Worm (Caenorhabditis elegans) whole organism, midembryonic: ENCODE measurements around the gene wapl-1.

Experiments used
- T22C8.4 ChIP-seq: fragments of 200-800 bp; sonication (Bioruptor generic); IDR thresholded peaks from 2 replicates; pipeline ENCODE4 v1.3.6; 2022; ENCODE audit warnings: missing genetic modification characterization, missing compliant biosample characterization
- cog-1 ChIP-seq: sonication (generic microtip); optimal IDR thresholded peaks from 2 replicates; lab custom pipeline; 2016; ENCODE audit warnings: missing genetic modification characterization, missing compliant biosample characterization
- flt-1 ChIP-seq: fragments of 200-800 bp; sonication (Bioruptor generic); IDR thresholded peaks from 2 replicates; pipeline ENCODE4 v1.3.6; 2022; ENCODE audit warnings: missing genetic modification characterization, missing compliant biosample characterization
- klf-2 ChIP-seq: fragments of 200-800 bp; sonication (Bioruptor generic); conservative IDR thresholded peaks from 2 replicates; pipeline ENCODE4 v1.3.6; 2022; ENCODE audit warnings: missing genetic modification reagents, missing genetic modification characterization, missing compliant biosample characterization
- ref-1 ChIP-seq: fragments of 200-800 bp; sonication (Bioruptor generic); conservative IDR thresholded peaks from 2 replicates; pipeline ENCODE4 v1.3.6; 2022; ENCODE audit warnings: missing genetic modification reagents, missing genetic modification characterization, missing compliant biosample characterization
- ztf-23 ChIP-seq: fragments of 200-800 bp; sonication (Bioruptor generic); IDR thresholded peaks from 2 replicates; pipeline ENCODE4 v1.3.6; 2022; ENCODE audit warnings: missing genetic modification reagents, missing genetic modification characterization, missing compliant biosample characterization
- ztf-29 ChIP-seq: fragments of 200-800 bp; sonication (Bioruptor generic); IDR thresholded peaks from 2 replicates; pipeline ENCODE4 v1.3.6; 2022; ENCODE audit warnings: missing genetic modification reagents, missing genetic modification characterization, missing compliant biosample characterization

ce11 chrIV:4398890-4399289 is 46.6 kb downstream of the wapl-1 start:
- TF ChIP-seq ztf-23 (GFP tag; lab: Robert Waterston, UW): no peak
- no peak for TF ChIP-seq flt-1 (GFP tag; lab: Robert Waterston, UW)
- TF ChIP-seq klf-2 (GFP tag; lab: Robert Waterston, UW): no peak
- no peak for TF ChIP-seq ztf-29 (GFP tag; lab: Robert Waterston, UW)
- no peak for TF ChIP-seq ref-1 (GFP tag; lab: Robert Waterston, UW)
- no peak for TF ChIP-seq cog-1 (tag; lab: Kevin White, UChicago)
- TF ChIP-seq T22C8.4 (GFP tag; lab: Robert Waterston, UW): no peak
